Worm (Caenorhabditis elegans) whole organism, L2 larva: ENCODE measurements around the gene srb-13.

Experiments
- R02D3.7 ChIP-seq: fragments of 150-350 bp; optimal IDR thresholded peaks from 2 replicates; lab custom pipeline; 2014; ENCODE audit warnings: missing biosample characterization, missing genetic modification characterization
- aly-2 ChIP-seq: fragments of 150-350 bp; optimal IDR thresholded peaks from 2 replicates; lab custom pipeline; 2014; ENCODE audit warnings: missing biosample characterization, missing genetic modification characterization
- ama-1 ChIP-seq: fragments of 150-350 bp; optimal IDR thresholded peaks from 2 replicates; lab custom pipeline; 2018; ENCODE audit warnings: inconsistent platforms
- lin-13 ChIP-seq: fragments of 150-350 bp; optimal IDR thresholded peaks from 2 replicates; lab custom pipeline; 2014; ENCODE audit warnings: missing biosample characterization, missing genetic modification reagents, missing genetic modification characterization
- nhr-11 ChIP-seq: fragments of 150-350 bp; optimal IDR thresholded peaks from 2 replicates; lab custom pipeline; 2014; ENCODE audit warnings: missing biosample characterization, missing genetic modification characterization
- nhr-6 ChIP-seq: fragments of 150-350 bp; optimal IDR thresholded peaks from 2 replicates; lab custom pipeline; 2014; ENCODE audit warnings: missing biosample characterization, missing genetic modification characterization
- sem-4 ChIP-seq: fragments of 150-350 bp; optimal IDR thresholded peaks from 2 replicates; lab custom pipeline; 2014; ENCODE audit warnings: missing biosample characterization, missing genetic modification reagents, missing genetic modification characterization
- unc-62 ChIP-seq: fragments of 150-350 bp; optimal IDR thresholded peaks from 2 replicates; lab custom pipeline; 2014; ENCODE audit warnings: missing biosample characterization, missing genetic modification reagents, missing genetic modification characterization

DNA sequence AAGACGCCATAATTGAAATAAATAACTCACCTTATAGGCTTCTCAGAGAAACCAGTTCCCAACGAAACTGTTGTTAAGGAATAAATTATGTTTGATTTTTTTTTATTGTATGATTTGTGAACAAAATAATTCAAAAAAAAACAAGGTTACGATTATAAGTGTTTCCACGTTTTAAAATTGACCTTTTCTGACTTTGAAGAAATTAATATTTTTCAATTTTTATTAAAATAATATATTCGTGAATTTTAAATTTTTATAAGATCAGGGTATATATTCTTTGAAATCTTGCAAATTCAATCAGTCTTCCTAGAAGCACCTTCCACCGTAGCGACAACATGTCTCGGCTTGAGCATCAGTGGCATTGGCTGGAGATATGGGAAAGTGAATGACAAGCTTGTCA lies 16.9 kb upstream of the srb-13 start, which contains the start of gene C27D6.3:
- TF ChIP-seq sem-4: no peak
- TF ChIP-seq nhr-11 (tag; lab: Kevin White, UChicago): no peak
- TF ChIP-seq aly-2 (tag; lab: Kevin White, UChicago): no peak
- TF ChIP-seq nhr-6 (tag; lab: Kevin White, UChicago): no peak
- no peak for TF ChIP-seq lin-13
- no peak for TF ChIP-seq R02D3.7 (tag; lab: Kevin White, UChicago)
- TF ChIP-seq ama-1 (lab: Kevin White, UChicago): no peak
- TF ChIP-seq unc-62 (GFP tag; lab: Kevin White, UChicago): no peak
